Fruit fly (Drosophila melanogaster) whole organism: ENCODE measurements around the gene Lrch.

Source experiments
- Dll ChIP-seq: fragments of >200 bp; optimal IDR thresholded peaks from 2 replicates; lab custom pipeline; 2017
- EcR ChIP-seq, 2 experiments: fragments of >200 bp; optimal IDR thresholded peaks; 2 replicates each; lab custom pipeline; 2017; ENCODE audit warnings: missing biosample characterization in 2 of 2, missing genetic modification characterization in 2 of 2, missing genetic modification reagents in 2 of 2

DNA sequence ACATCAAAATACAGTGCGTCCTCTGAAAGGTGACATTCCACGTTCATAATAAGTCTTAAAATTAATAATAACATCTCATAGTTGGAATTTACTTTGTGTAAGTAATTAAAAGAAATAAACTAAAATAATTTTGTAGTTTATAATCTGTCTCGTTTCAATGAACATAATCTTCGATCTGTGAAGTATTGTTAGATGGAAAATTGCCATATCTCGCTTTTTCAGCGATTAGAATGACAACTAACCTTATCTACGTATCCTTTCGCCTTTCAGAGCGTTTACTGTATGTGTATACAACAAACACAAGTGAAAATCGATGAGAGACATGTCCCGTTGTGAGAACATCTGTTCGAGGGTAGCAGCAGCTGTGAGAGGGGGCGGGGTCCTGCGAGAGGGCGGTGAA, 1.6 kb downstream of the Lrch start:
- TF ChIP-seq Dll (lab: Kevin White, UChicago) (no peak), EcR (GFP tag; optimal IDR thresholded peaks at IDR 0.05; lab: Kevin White, UChicago) (no peak)
